Fruit fly (Drosophila melanogaster) whole organism, wandering third instar larva: ENCODE data around the gene Jhbp1.

ENCODE experiments used
- CG32264 ChIP-seq: fragments of 200-800 bp; sonication (Bioruptor generic); optimal IDR thresholded peaks from 2 replicates; lab custom pipeline; 2016; ENCODE audit warnings: missing biosample characterization, missing genetic modification characterization
- CG9705 ChIP-seq: fragments of 200-800 bp; sonication (Bioruptor generic); optimal IDR thresholded peaks from 2 replicates; lab custom pipeline; 2018; ENCODE audit warnings: missing biosample characterization, mild to moderate bottlenecking, missing genetic modification characterization
- CrebA ChIP-seq: fragments of 200-800 bp; sonication (Bioruptor generic); optimal IDR thresholded peaks from 2 replicates; lab custom pipeline; 2016; ENCODE audit warnings: missing biosample characterization, mild to moderate bottlenecking, missing genetic modification characterization, borderline replicate concordance
- GATAd ChIP-seq: sonication (Bioruptor generic); optimal IDR thresholded peaks from 2 replicates; lab custom pipeline; 2016; ENCODE audit warnings: missing biosample characterization, missing genetic modification characterization
- Hr78 ChIP-seq: fragments of >200 bp; optimal IDR thresholded peaks from 2 replicates; lab custom pipeline; 2017; ENCODE audit warnings: missing biosample characterization, missing genetic modification characterization
- Hr83 ChIP-seq: fragments of 200-300 bp; sonication (Bioruptor generic); optimal IDR thresholded peaks from 2 replicates; lab custom pipeline; 2016; ENCODE audit warnings: missing biosample characterization, mild to moderate bottlenecking, missing genetic modification characterization, moderate library complexity; ENCODE audit not compliant: poor library complexity, severe bottlenecking
- Jra ChIP-seq: sonication (Bioruptor generic); optimal IDR thresholded peaks from 2 replicates; lab custom pipeline; 2016; ENCODE audit warnings: missing biosample characterization, missing genetic modification characterization
- Mio ChIP-seq: sonication (Bioruptor generic); optimal IDR thresholded peaks from 2 replicates; lab custom pipeline; 2016; ENCODE audit warnings: missing biosample characterization, missing genetic modification characterization
- Myc ChIP-seq: fragments of >200 bp; optimal IDR thresholded peaks from 2 replicates; lab custom pipeline; 2017
- N ChIP-seq: fragments of >200 bp; optimal IDR thresholded peaks from 2 replicates; lab custom pipeline; 2018; ENCODE audit warnings: missing biosample characterization, missing external identifiers, missing genetic modification characterization
- OdsH ChIP-seq: fragments of 200-800 bp; sonication (Bioruptor generic); optimal IDR thresholded peaks from 2 replicates; lab custom pipeline; 2016; ENCODE audit warnings: missing biosample characterization, mild to moderate bottlenecking, missing genetic modification characterization
- Rel ChIP-seq, 2 experiments: fragments of 200-800 bp; sonication (Bioruptor generic) in 1 of 2; optimal IDR thresholded peaks; 2 replicates in 1 of 2; 3 replicates in 1 of 2; lab custom pipeline; 2016 to 2019; ENCODE audit warnings: mild to moderate bottlenecking in 2 of 2, missing biosample characterization in 2 of 2, missing genetic modification characterization in 2 of 2, moderate library complexity in 1 of 2
- Sp1 ChIP-seq: fragments of 200-800 bp; sonication (Bioruptor generic); optimal IDR thresholded peaks from 3 replicates; lab custom pipeline; 2019; ENCODE audit warnings: missing biosample characterization, mild to moderate bottlenecking, missing genetic modification characterization, moderate library complexity
- Vsx2 ChIP-seq: fragments of 200-300, 225-300 bp; sonication (Bioruptor generic); optimal IDR thresholded peaks from 2 replicates; lab custom pipeline; 2018; ENCODE audit warnings: missing biosample characterization, missing genetic modification characterization; ENCODE audit not compliant: partially characterized antibody
- br ChIP-seq: fragments of 200-800 bp; sonication (Bioruptor generic); optimal IDR thresholded peaks from 2 replicates; lab custom pipeline; 2016; ENCODE audit warnings: missing biosample characterization, missing genetic modification characterization
- brk ChIP-seq: fragments of 200-800 bp; sonication (Bioruptor generic); optimal IDR thresholded peaks from 2 replicates; lab custom pipeline; 2016; ENCODE audit warnings: missing biosample characterization, mild to moderate bottlenecking, missing genetic modification characterization
- dl ChIP-seq, 2 experiments: fragments of 175-275, 200-275 bp in 1 of 2; fragments of 200-275 bp in 1 of 2; sonication (Bioruptor generic); optimal IDR thresholded peaks; lab custom pipeline; 2018; ENCODE audit warnings: mild to moderate bottlenecking in 2 of 2, missing biosample characterization in 2 of 2, missing genetic modification characterization in 2 of 2, moderate library complexity in 2 of 2; ENCODE audit not compliant: partially characterized antibody in 2 of 2, insufficient read depth in 1 of 2
- dsf ChIP-seq: sonication (Bioruptor generic); optimal IDR thresholded peaks from 2 replicates; lab custom pipeline; 2016; ENCODE audit warnings: missing biosample characterization, missing genetic modification characterization, borderline replicate concordance
- ey ChIP-seq: fragments of 200-800 bp; sonication (Bioruptor generic); optimal IDR thresholded peaks from 2 replicates; lab custom pipeline; 2016; ENCODE audit warnings: missing biosample characterization, missing genetic modification characterization
- foxo ChIP-seq, 2 experiments: fragments of 200-800 bp; sonication (Bioruptor generic); optimal IDR thresholded peaks; 2 replicates in 1 of 2; 3 replicates in 1 of 2; lab custom pipeline; 2016 to 2017; ENCODE audit warnings: missing biosample characterization in 2 of 2, missing genetic modification characterization in 2 of 2
- h ChIP-seq: fragments of 200-800 bp; sonication (Bioruptor generic); optimal IDR thresholded peaks from 3 replicates; lab custom pipeline; 2016; ENCODE audit warnings: missing biosample characterization, mild to moderate bottlenecking, missing genetic modification characterization
- jim ChIP-seq: fragments of 175-275, 200-325 bp; sonication (Bioruptor generic); optimal IDR thresholded peaks from 2 replicates; lab custom pipeline; 2016; ENCODE audit warnings: missing biosample characterization, mild to moderate bottlenecking, missing genetic modification characterization
- lola ChIP-seq: fragments of >200 bp; optimal IDR thresholded peaks from 2 replicates; lab custom pipeline; 2017; ENCODE audit warnings: missing biosample characterization, missing genetic modification characterization
- pan ChIP-seq: fragments of >200 bp; optimal IDR thresholded peaks from 2 replicates; lab custom pipeline; 2017
- psq ChIP-seq: fragments of 200-800 bp; sonication (Bioruptor generic); optimal IDR thresholded peaks from 3 replicates; lab custom pipeline; 2017; ENCODE audit warnings: missing biosample characterization, mild to moderate bottlenecking, missing genetic modification characterization, moderate library complexity
- sage ChIP-seq: fragments of 200-800 bp; sonication (Bioruptor generic); optimal IDR thresholded peaks from 2 replicates; lab custom pipeline; 2016; ENCODE audit warnings: missing biosample characterization, mild to moderate bottlenecking, missing genetic modification characterization
- sv ChIP-seq: fragments of 200-800 bp; sonication (Bioruptor generic); optimal IDR thresholded peaks from 3 replicates; lab custom pipeline; 2016; ENCODE audit warnings: missing biosample characterization, missing genetic modification characterization
- tai ChIP-seq: sonication (Bioruptor generic); optimal IDR thresholded peaks from 2 replicates; lab custom pipeline; 2016; ENCODE audit warnings: missing biosample characterization, missing genetic modification characterization
- usp ChIP-seq: fragments of >200 bp; optimal IDR thresholded peaks from 2 replicates; lab custom pipeline; 2017; ENCODE audit warnings: missing biosample characterization, missing genetic modification characterization
- woc ChIP-seq: sonication (Bioruptor generic); optimal IDR thresholded peaks from 2 replicates; lab custom pipeline; 2016; ENCODE audit warnings: missing biosample characterization, mild to moderate bottlenecking, missing genetic modification characterization

Gene Jhbp1

DNA sequence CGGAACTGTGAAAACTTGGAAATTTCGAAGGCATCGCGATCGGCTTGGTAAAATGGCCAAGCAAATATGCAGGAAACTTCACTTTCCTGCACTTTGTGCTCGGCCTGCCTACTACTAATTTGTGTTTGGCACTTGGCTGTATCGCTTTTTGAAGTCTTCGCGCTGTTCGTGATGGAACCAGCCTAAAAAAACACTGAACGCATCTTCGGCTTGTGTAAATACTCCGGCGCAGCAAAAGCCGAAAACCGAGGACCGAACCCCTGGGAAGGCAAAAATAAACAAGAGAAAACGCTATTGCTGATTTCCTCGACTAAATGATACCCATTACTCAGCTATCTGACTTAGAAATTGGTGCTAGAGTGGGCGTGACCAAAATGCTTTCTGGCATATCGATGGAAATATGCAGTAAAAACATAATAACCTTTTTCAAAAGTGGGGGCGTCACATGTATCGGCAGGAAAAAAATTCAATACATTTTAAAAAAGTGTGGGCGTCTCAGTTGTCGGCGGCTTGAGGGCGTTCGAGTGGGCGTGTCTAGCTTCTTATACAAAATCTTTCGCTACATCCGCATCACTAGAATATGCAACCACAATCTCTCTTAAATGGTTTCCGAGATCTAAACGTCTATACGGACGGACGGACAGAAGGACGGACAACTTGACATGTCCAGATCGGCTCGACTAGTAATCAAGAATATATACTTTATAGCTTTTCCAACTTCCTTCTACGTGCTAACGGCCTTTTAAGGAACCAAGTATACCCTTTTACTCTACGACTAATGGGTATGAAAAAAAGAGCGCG lies 9.5 kb downstream of the Jhbp1 start:
- TF ChIP-seq usp (GFP tag; lab: Kevin White, UChicago) (no peak), N (no peak), Sp1 (GFP tag; lab: Kevin White, UChicago) (no peak), tai (GFP tag; lab: Kevin White, UChicago) (peak; percentile 8), psq (no peak), sv (GFP tag; lab: Kevin White, UChicago) (no peak), CG9705 (GFP tag; lab: Kevin White, UChicago) (no peak), GATAd (GFP tag; lab: Kevin White, UChicago) (no peak), woc (GFP tag; lab: Kevin White, UChicago) (peak; percentile 38), brk (GFP tag; lab: Kevin White, UChicago) (no peak), Rel (GFP tag; optimal IDR thresholded peaks at IDR 0.05; lab: Kevin White, UChicago) (no peak), Rel (tag; optimal IDR thresholded peaks at IDR 0.05; lab: Kevin White, UChicago) (no peak), dl (GFP tag; optimal IDR thresholded peaks at IDR 0.05; lab: Kevin White, UChicago; ENCODE audit: insufficient read depth in 1 of 2, partially characterized antibody in 2 of 2) (no peak), Hr83 (GFP tag; lab: Kevin White, UChicago) (no peak), lola (GFP tag; lab: Kevin White, UChicago) (no peak), foxo (GFP tag; optimal IDR thresholded peaks at IDR 0.05; lab: Kevin White, UChicago) (peak in 1 of 2 experiments; percentile 9), br (no peak), ey (no peak), pan (lab: Kevin White, UChicago) (no peak), dsf (GFP tag; lab: Kevin White, UChicago) (no peak)
- TF ChIP-seq, all 38 proteins: peak for 3

DNA sequence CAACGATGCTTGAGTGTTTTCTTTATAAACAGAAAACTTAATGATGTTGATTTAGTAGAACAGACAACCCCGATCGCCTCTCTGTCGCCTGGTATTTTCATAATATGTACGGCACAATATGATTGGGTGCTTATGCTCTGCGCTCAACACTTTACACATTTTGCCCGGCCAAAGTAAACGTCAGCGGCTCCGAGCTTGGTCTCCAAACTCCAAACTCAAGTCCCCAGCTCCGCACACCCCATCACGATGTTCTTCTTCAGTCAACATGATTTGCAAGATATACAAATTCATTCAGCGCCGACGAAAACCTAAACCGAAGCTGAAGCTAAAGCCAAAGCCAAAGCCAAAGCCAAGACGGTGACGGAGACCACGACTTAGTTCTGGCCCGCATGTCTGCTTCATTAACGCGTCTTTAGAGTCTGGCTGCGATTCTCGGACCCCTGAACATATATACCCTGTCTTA lies 10.1 kb downstream of the Jhbp1 start:
- TF ChIP-seq psq = no peak
- TF ChIP-seq h (GFP tag; lab: Kevin White, UChicago) = no peak
- TF ChIP-seq GATAd (GFP tag; lab: Kevin White, UChicago) = no peak
- no peak for TF ChIP-seq Hr83 (GFP tag; lab: Kevin White, UChicago)
- no peak for TF ChIP-seq jim (GFP tag; lab: Kevin White, UChicago)
- TF ChIP-seq Myc (lab: Kevin White, UChicago) = no peak
- no peak for TF ChIP-seq ey
- TF ChIP-seq sage (GFP tag; lab: Kevin White, UChicago) = no peak
- TF ChIP-seq CrebA (GFP tag; lab: Kevin White, UChicago) = no peak
- TF ChIP-seq dl (GFP tag; optimal IDR thresholded peaks at IDR 0.05; lab: Kevin White, UChicago; ENCODE audit: insufficient read depth in 1 of 2, partially characterized antibody in 2 of 2) = no peak
- TF ChIP-seq tai (GFP tag; lab: Kevin White, UChicago) = no peak
- no peak for TF ChIP-seq Jra
- TF ChIP-seq Mio (GFP tag; lab: Kevin White, UChicago) = no peak
- no peak for TF ChIP-seq Vsx2 (GFP tag; lab: Kevin White, UChicago)
- no peak for TF ChIP-seq brk (GFP tag; lab: Kevin White, UChicago)
- TF ChIP-seq CG9705 (GFP tag; lab: Kevin White, UChicago) = no peak

DNA sequence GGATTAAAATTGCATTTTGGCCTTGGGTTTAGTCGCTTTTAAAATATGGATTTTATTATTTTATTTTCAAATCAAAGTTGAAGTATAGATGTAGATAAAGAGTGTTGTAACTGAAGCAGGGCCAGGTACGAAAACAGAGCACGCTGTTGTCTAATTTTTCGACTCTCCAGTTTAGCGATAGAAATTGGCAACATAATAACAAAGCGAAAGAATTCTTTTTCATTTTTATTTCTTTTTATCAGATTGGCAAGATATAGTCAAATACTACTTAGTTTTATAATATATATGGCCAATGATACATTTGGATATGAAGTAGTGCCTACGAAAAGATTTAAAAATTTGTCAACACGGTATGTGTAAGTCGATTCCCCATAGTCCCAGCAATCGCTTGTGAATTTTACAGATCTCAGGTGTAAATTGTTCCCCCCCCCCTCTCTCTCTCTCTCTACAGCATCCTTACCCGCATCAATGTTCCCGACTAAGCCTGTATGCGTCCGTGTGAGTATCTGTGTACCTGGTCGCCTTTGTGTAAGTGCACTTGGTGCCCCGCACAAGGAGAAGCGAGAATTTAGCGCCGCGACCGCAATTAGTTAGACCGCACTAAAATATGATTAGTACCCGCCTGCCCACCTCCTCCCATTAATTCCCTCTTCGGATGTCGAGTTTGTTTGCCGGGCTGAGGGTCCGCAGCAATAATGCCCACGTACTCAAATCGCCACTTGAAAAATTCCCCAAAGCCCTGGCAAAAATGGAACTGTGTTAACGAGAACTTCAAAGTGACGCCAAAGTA lies 10.8 kb downstream of the Jhbp1 start:
- TF ChIP-seq Rel (GFP tag; optimal IDR thresholded peaks at IDR 0.05; lab: Kevin White, UChicago) (no peak), Rel (tag; optimal IDR thresholded peaks at IDR 0.05; lab: Kevin White, UChicago) (no peak), pan (lab: Kevin White, UChicago) (peak; percentile 43)

DNA sequence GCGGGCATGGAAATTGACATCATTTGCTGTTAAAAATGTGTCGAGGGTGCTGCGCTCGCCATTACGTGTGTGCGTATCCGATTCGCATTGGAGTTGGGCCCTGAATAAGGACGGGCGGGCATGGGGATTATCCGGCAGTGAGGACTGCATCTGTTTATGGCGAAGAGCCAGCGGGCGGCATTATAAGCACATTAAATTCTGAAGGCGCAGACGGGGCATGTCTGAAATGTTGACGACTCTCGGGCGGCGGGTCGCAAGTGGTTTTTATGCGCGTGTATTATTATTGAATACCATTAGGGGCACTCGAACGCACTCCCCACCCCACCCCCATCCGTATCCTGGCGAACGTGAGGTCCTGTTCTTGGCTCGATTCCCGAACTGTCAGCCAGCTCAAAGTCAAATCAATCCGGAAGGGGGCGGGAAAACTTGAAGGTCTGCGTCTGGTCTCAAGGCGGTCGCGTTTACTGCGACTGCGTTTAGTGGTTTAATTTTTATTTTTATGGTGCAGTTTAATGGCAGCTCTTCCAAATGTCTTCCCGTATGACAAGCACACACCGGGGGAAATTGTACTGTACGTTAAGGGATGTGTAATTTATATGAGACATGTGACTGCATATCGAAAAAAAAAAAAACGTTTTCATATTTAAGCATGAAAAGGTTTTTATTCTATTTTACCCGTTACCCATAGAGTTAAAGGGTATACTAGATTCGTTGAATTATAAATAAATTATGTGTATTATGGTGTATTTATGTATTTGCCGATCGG lies 13.2 kb downstream of the Jhbp1 start:
- TF ChIP-seq sv (GFP tag; lab: Kevin White, UChicago) (no peak), Hr78 (GFP tag; lab: Kevin White, UChicago) (no peak), OdsH (peak; percentile 5), lola (GFP tag; lab: Kevin White, UChicago) (no peak), Rel (GFP tag; optimal IDR thresholded peaks at IDR 0.05; lab: Kevin White, UChicago) (no peak), Rel (tag; optimal IDR thresholded peaks at IDR 0.05; lab: Kevin White, UChicago) (no peak), Mio (GFP tag; lab: Kevin White, UChicago) (no peak), CG32264 (GFP tag; lab: Kevin White, UChicago) (no peak), jim (GFP tag; lab: Kevin White, UChicago) (no peak)
